Worm (Caenorhabditis elegans): Measurements from ENCODE around the gene tasp-1.
"Not testable (repeated sequence)": the region's sequence is repeated elsewhere in the genome, so short reads cannot be mapped to it uniquely, and the experiment has no call there.

The tasp-1 gene

ce11 chrIII:10794049-10794448 lies 34.9 kb downstream of the tasp-1 start, which contains the start of gene clec-163:
clec-163 (plus strand) TSS chrIII:10794349.
- TF ChIP-seq rpc-1 (optimal IDR thresholded peaks at IDR 0.05) (no peak), rpc-1 (tag; optimal IDR thresholded peaks at IDR 0.05) (no peak), ztf-22 (GFP tag; optimal IDR thresholded peaks at IDR 0.05) (no peak), unc-62 (GFP tag; optimal IDR thresholded peaks at IDR 0.05) (no peak), pha-4 (tag; optimal IDR thresholded peaks at IDR 0.05) (no peak), Y56A3A.18 (GFP tag; IDR thresholded peaks at IDR 0.05) (no peak), akir-1 (GFP tag; optimal IDR thresholded peaks at IDR 0.05) (no peak), F57C9.4 (tag; optimal IDR thresholded peaks at IDR 0.05) (no peak)

- no peak for TF ChIP-seq rcor-1 (GFP tag; IDR thresholded peaks at IDR 0.05)
- TF ChIP-seq F22D6.2 (tag; optimal IDR thresholded peaks at IDR 0.05) = no peak
- TF ChIP-seq nfyb-1 (GFP tag; IDR thresholded peaks at IDR 0.05) = no peak
- TF ChIP-seq nhr-179 (tag; optimal IDR thresholded peaks at IDR 0.05) = no peak
- no peak for TF ChIP-seq snpc-4 (GFP tag; optimal IDR thresholded peaks at IDR 0.05)
- no peak for TF ChIP-seq snpc-4 (tag; optimal IDR thresholded peaks at IDR 0.05)
- TF ChIP-seq ztf-6 (GFP tag; IDR thresholded peaks at IDR 0.05) = no peak
- TF ChIP-seq chd-7 (tag; optimal IDR thresholded peaks at IDR 0.05) = no peak
- TF ChIP-seq snpc-1.3 (tag; optimal IDR thresholded peaks at IDR 0.05; ENCODE audit: insufficient read depth) = no peak
- TF ChIP-seq snpc-1.1 (tag; optimal IDR thresholded peaks at IDR 0.05; ENCODE audit: insufficient read depth) = no peak
- no peak for TF ChIP-seq C06A6.2 (GFP tag; conservative IDR thresholded peaks at IDR 0.05)
- no peak for TF ChIP-seq ceh-91 (GFP tag; IDR thresholded peaks at IDR 0.05)
- no peak for TF ChIP-seq die-1 (tag; optimal IDR thresholded peaks at IDR 0.05)
- no peak for TF ChIP-seq F23B12.7 (tag; optimal IDR thresholded peaks at IDR 0.05; ENCODE audit: insufficient read depth)
- no peak for TF ChIP-seq dpl-1 (GFP tag; optimal IDR thresholded peaks at IDR 0.05)
Observed at ce11 chrIII:10802032-10802431, 42.9 kb downstream of the tasp-1 start, which contains the start of gene K11D9.3. K11D9.3 (minus strand) TSS chrIII:10802212.

- TF ChIP-seq bed-2 (GFP tag; IDR thresholded peaks at IDR 0.05) = no peak
- no peak for TF ChIP-seq nhr-27 (tag; optimal IDR thresholded peaks at IDR 0.05)
- no peak for TF ChIP-seq hmg-1.2 (GFP tag; IDR thresholded peaks at IDR 0.05)
- TF ChIP-seq ceh-91 (GFP tag; IDR thresholded peaks at IDR 0.05) = no peak
Observed at ce11 chrIII:10805172-10805571, 46.1 kb downstream of the tasp-1 start.

ce11 chrIII:10805625-10806024 lies 46.5 kb downstream of the tasp-1 start, which contains the start of gene klp-7:
klp-7 (plus strand) TSS chrIII:10805925.
- not testable (repeated sequence) for TF ChIP-seq snpc-1.3 (tag; optimal IDR thresholded peaks at IDR 0.05; ENCODE audit: insufficient read depth); die-1 (tag; optimal IDR thresholded peaks at IDR 0.05); F33H1.4 (GFP tag; IDR thresholded peaks at IDR 0.05)

ce11 chrIII:10806821-10807220 lies 47.7 kb downstream of the tasp-1 start:
- TF ChIP-seq zfh-2 (GFP tag; conservative IDR thresholded peaks at IDR 0.05) = no peak
- TF ChIP-seq F57C9.4 (tag; optimal IDR thresholded peaks at IDR 0.05) = no peak
- TF ChIP-seq ztf-28 (GFP tag; IDR thresholded peaks at IDR 0.05) = no peak
- peak; percentile 73; the same call in 1 of the 2 replicates for TF ChIP-seq cebp-1 (GFP tag; IDR thresholded peaks at IDR 0.05)
- peak; percentile 94 for TF ChIP-seq cebp-1 (tag; optimal IDR thresholded peaks at IDR 0.05)
- no peak for TF ChIP-seq attf-3 (GFP tag; conservative IDR thresholded peaks at IDR 0.05)

Data from whole organism, young adult.